Worm (Caenorhabditis elegans): Measurements from ENCODE around the gene K12H4.5.
A peak's percentile ranks its signal among the peaks of the same experiment; 100 is the strongest.

Gene K12H4.5

DNA sequence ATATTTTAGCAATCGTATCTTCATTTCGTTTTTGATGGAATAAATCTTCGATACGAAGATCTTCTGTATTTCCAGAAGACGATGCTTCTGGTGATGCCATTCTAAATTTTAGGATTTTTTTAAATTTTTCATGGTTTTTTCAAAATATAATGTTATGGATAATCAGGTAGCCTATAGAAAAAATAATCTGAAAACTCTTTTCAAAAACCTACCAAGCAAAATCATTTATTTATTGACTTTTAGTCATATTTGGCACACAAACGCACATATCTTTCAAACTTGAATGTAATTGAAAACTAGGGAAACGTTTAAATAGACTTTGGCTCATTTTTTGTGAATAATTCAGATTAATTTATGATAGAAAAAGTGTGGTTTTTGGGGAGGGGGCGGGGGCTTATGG, 27.8 kb upstream of the K12H4.5 start, which contains the start of gene F44B9.5:
TSS of gene F44B9.5 (minus strand) at position 101 of the 400 bp plus-strand sequence.
- no peak for TF ChIP-seq hrde-1 (tag; optimal IDR thresholded peaks at IDR 0.05; ENCODE audit: borderline replicate concordance)
- TF ChIP-seq snpc-4 (GFP tag; optimal IDR thresholded peaks at IDR 0.05) = no peak
- TF ChIP-seq snpc-4 (tag; optimal IDR thresholded peaks at IDR 0.05) = no peak
- no peak for TF ChIP-seq ama-1 (optimal IDR thresholded peaks at IDR 0.05)
- no peak for TF ChIP-seq ama-1 (GFP tag; optimal IDR thresholded peaks at IDR 0.05)
- no peak for TF ChIP-seq ztf-26 (tag; optimal IDR thresholded peaks at IDR 0.05)
- no peak for TF ChIP-seq C06A6.2 (GFP tag; conservative IDR thresholded peaks at IDR 0.05)
- TF ChIP-seq mes-4 (tag; optimal IDR thresholded peaks at IDR 0.05) = no peak
- TF ChIP-seq ceh-91 (GFP tag; IDR thresholded peaks at IDR 0.05) = no peak
- TF ChIP-seq T26A5.8 (tag; optimal IDR thresholded peaks at IDR 0.05) = no peak

ce11 chrIII:8017053-8017452, 27.2 kb upstream of the K12H4.5 start:
- TF ChIP-seq die-1 (tag; optimal IDR thresholded peaks at IDR 0.05) (no peak), nhr-120 (GFP tag; IDR thresholded peaks at IDR 0.05) (no peak), tlf-1 (GFP tag; optimal IDR thresholded peaks at IDR 0.05) (no peak), B0336.3 (GFP tag; IDR thresholded peaks at IDR 0.05) (no peak), K12H6.12 (tag; optimal IDR thresholded peaks at IDR 0.05) (no peak), tbp1 (GFP tag; optimal IDR thresholded peaks at IDR 0.05) (no peak), mcd-1 (GFP tag; IDR thresholded peaks at IDR 0.05) (no peak), athp-1 (tag; optimal IDR thresholded peaks at IDR 0.05) (no peak), F22D6.2 (tag; optimal IDR thresholded peaks at IDR 0.05) (no peak), somi-1 (GFP tag; optimal IDR thresholded peaks at IDR 0.05) (no peak)

DNA sequence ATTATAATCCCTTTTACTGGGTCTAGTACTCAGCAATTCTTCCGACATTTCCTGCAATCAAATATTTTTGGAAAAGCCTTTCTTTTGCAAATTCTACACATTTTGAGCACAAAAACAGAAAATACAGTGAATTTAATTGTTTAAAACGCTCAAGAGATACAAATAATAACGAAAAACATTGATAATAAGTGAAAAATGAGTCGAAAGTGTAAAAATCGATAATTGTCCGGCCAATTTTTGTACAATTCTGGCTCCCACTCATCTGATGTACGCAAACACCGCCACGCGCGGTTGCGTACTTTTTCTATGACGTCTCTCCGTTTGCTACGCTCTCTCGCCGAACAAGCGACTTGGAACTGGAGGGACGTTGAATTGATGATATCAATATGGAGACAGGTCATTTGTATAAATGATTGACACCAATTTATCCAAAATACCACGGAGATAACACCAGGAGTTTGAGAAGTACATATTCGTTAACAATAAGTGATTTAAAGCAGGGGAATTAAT, 23.4 kb upstream of the K12H4.5 start, which contains the start of gene lin-36:
TSS of gene lin-36 (minus strand) at position 51 of the 510 bp plus-strand sequence.
- TF ChIP-seq bed-1 (GFP tag; IDR thresholded peaks at IDR 0.05) (no peak), zim-3 (tag; optimal IDR thresholded peaks at IDR 0.05) (no peak), sea-2 (GFP tag; IDR thresholded peaks at IDR 0.05) (no peak), nhr-120 (GFP tag; IDR thresholded peaks at IDR 0.05) (no peak), ztf-3 (GFP tag; optimal IDR thresholded peaks at IDR 0.05) (no peak), lag-1 (GFP tag; IDR thresholded peaks at IDR 0.05) (no peak), lin-35 (GFP tag; optimal IDR thresholded peaks at IDR 0.05) (no peak), B0035.1 (tag; optimal IDR thresholded peaks at IDR 0.05) (no peak), K12H6.12 (tag; optimal IDR thresholded peaks at IDR 0.05) (peak; percentile 25), egrh-3 (GFP tag; IDR thresholded peaks at IDR 0.05) (no peak), snpc-3.4 (tag; optimal IDR thresholded peaks at IDR 0.05) (no peak), tbp1 (GFP tag; optimal IDR thresholded peaks at IDR 0.05) (peak; percentile 47), xnd-1 (tag; optimal IDR thresholded peaks at IDR 0.05) (no peak), lsy-27 (tag; optimal IDR thresholded peaks at IDR 0.05; ENCODE audit: borderline replicate concordance, insufficient read depth) (no peak), snpc-1.1 (tag; optimal IDR thresholded peaks at IDR 0.05; ENCODE audit: insufficient read depth) (no peak), ama-1 (optimal IDR thresholded peaks at IDR 0.05) (no peak), ama-1 (GFP tag; optimal IDR thresholded peaks at IDR 0.05) (no peak), lir-1 (GFP tag; conservative IDR thresholded peaks at IDR 0.05) (no peak), dpl-1 (GFP tag; optimal IDR thresholded peaks at IDR 0.05) (peak; percentile 61), egl-44 (GFP tag; IDR thresholded peaks at IDR 0.05) (no peak), tlf-1 (GFP tag; optimal IDR thresholded peaks at IDR 0.05) (no peak), snpc-1.3 (tag; optimal IDR thresholded peaks at IDR 0.05; ENCODE audit: insufficient read depth) (no peak), F39B2.1 (GFP tag; IDR thresholded peaks at IDR 0.05) (no peak), madf-3 (GFP tag; IDR thresholded peaks at IDR 0.05) (0 out of 2 replicates have a peak, but pooled peaks have one; percentile 9), ztf-22 (GFP tag; optimal IDR thresholded peaks at IDR 0.05) (no peak), rec-8 (tag; optimal IDR thresholded peaks at IDR 0.05) (no peak), cebp-1 (GFP tag; IDR thresholded peaks at IDR 0.05) (no peak), cebp-1 (tag; optimal IDR thresholded peaks at IDR 0.05) (peak; percentile 58), ztf-26 (tag; optimal IDR thresholded peaks at IDR 0.05) (no peak), C06A6.2 (GFP tag; conservative IDR thresholded peaks at IDR 0.05) (no peak), mcd-1 (GFP tag; IDR thresholded peaks at IDR 0.05) (peak; percentile 68), ztf-25 (GFP tag; IDR thresholded peaks at IDR 0.05) (no peak), ztf-18 (tag; optimal IDR thresholded peaks at IDR 0.05) (peak; percentile 71), die-1 (tag; optimal IDR thresholded peaks at IDR 0.05) (no peak)
